Worm (Caenorhabditis elegans) whole organism, late embryonic: ENCODE data around the gene srz-79.
A peak's percentile ranks its signal among the peaks of the same experiment; 100 is the strongest.

Experiments
- K02D7.2 ChIP-seq: sonication (generic microtip); optimal IDR thresholded peaks from 2 replicates; lab custom pipeline; 2017; ENCODE audit warnings: mild to moderate bottlenecking, missing genetic modification characterization, missing compliant biosample characterization
- T23F11.4 ChIP-seq: fragments of 200-800 bp; sonication (Bioruptor generic); optimal IDR thresholded peaks from 2 replicates; lab custom pipeline; 2018; ENCODE audit warnings: mild to moderate bottlenecking, missing genetic modification characterization, missing compliant biosample characterization
- Y22D7AL.16 ChIP-seq: sonication (generic microtip); optimal IDR thresholded peaks from 2 replicates; lab custom pipeline; 2016; ENCODE audit warnings: missing genetic modification characterization, missing compliant biosample characterization
- ama-1 ChIP-seq: fragments of 150-350 bp; optimal IDR thresholded peaks from 2 replicates; lab custom pipeline; 2014
- ceh-14 ChIP-seq: sonication (generic microtip); optimal IDR thresholded peaks from 2 replicates; lab custom pipeline; 2016; ENCODE audit warnings: missing genotype, missing genetic modification characterization, missing compliant biosample characterization
- ceh-18 ChIP-seq: sonication (generic microtip); optimal IDR thresholded peaks from 2 replicates; lab custom pipeline; 2016; ENCODE audit warnings: missing genetic modification characterization, missing compliant biosample characterization
- ceh-31 ChIP-seq: sonication (generic microtip); optimal IDR thresholded peaks from 2 replicates; lab custom pipeline; 2016; ENCODE audit warnings: missing genetic modification characterization, missing compliant biosample characterization
- ceh-34 ChIP-seq: sonication (generic microtip); optimal IDR thresholded peaks from 2 replicates; lab custom pipeline; 2016; ENCODE audit warnings: mild to moderate bottlenecking, missing genetic modification characterization, missing compliant biosample characterization
- ceh-45 ChIP-seq: fragments of 200-800 bp; sonication (Bioruptor generic); IDR thresholded peaks from 2 replicates; pipeline ENCODE4 v1.3.6; 2022; ENCODE audit warnings: missing genetic modification reagents, missing genetic modification characterization, missing compliant biosample characterization
- che-1 ChIP-seq: sonication (generic microtip); optimal IDR thresholded peaks from 2 replicates; lab custom pipeline; 2016; ENCODE audit warnings: mild to moderate bottlenecking, missing genetic modification characterization, missing compliant biosample characterization
- dmd-4 ChIP-seq: sonication (generic microtip); optimal IDR thresholded peaks from 2 replicates; lab custom pipeline; 2016; ENCODE audit warnings: borderline replicate concordance, missing genetic modification characterization, missing compliant biosample characterization
- dve-1 ChIP-seq: sonication (generic microtip); optimal IDR thresholded peaks from 2 replicates; lab custom pipeline; 2017; ENCODE audit warnings: antibody characterized with exemption, mild to moderate bottlenecking, missing genetic modification characterization, missing compliant biosample characterization
- elt-2 ChIP-seq: sonication (generic microtip); optimal IDR thresholded peaks from 2 replicates; lab custom pipeline; 2016; ENCODE audit warnings: missing genetic modification reagents, missing genetic modification characterization, missing compliant biosample characterization
- ets-4 ChIP-seq: sonication (generic microtip); optimal IDR thresholded peaks from 2 replicates; lab custom pipeline; 2016; ENCODE audit warnings: missing genetic modification characterization, missing compliant biosample characterization
- fax-1 ChIP-seq: sonication (generic microtip); optimal IDR thresholded peaks from 2 replicates; lab custom pipeline; 2016; ENCODE audit warnings: missing genotype, missing genetic modification characterization, missing compliant biosample characterization
- fkh-10 ChIP-seq: fragments of 150-350 bp; optimal IDR thresholded peaks from 2 replicates; lab custom pipeline; 2014; ENCODE audit warnings: missing biosample characterization, missing genetic modification reagents, missing genetic modification characterization
- hlh-30 ChIP-seq: sonication (generic microtip); optimal IDR thresholded peaks from 2 replicates; lab custom pipeline; 2017; ENCODE audit warnings: antibody characterized with exemption, missing genetic modification characterization, missing compliant biosample characterization; ENCODE audit not compliant: insufficient read depth
- hlh-6 ChIP-seq: sonication (generic microtip); optimal IDR thresholded peaks from 2 replicates; lab custom pipeline; 2016; ENCODE audit warnings: missing genotype, missing genetic modification characterization, missing compliant biosample characterization
- lin-11 ChIP-seq: fragments of 200-800 bp; sonication (Bioruptor generic); optimal IDR thresholded peaks from 2 replicates; lab custom pipeline; 2018; ENCODE audit warnings: mild to moderate bottlenecking, missing genetic modification characterization, missing compliant biosample characterization
- mec-3 ChIP-seq: sonication (generic microtip); optimal IDR thresholded peaks from 2 replicates; lab custom pipeline; 2016; ENCODE audit warnings: borderline replicate concordance, missing genetic modification characterization, missing compliant biosample characterization
- nfya-1 ChIP-seq: sonication (generic microtip); optimal IDR thresholded peaks from 2 replicates; lab custom pipeline; 2017; ENCODE audit warnings: missing genetic modification characterization, mild to moderate bottlenecking, missing compliant biosample characterization, antibody characterized with exemption, moderate library complexity
- npax-4 ChIP-seq: sonication (generic microtip); optimal IDR thresholded peaks from 2 replicates; lab custom pipeline; 2016; ENCODE audit warnings: missing genetic modification characterization, missing compliant biosample characterization
- pha-2 ChIP-seq: sonication (generic microtip); optimal IDR thresholded peaks from 2 replicates; lab custom pipeline; 2017; ENCODE audit warnings: mild to moderate bottlenecking, missing genetic modification characterization, missing compliant biosample characterization
- pqm-1 ChIP-seq: sonication (generic microtip); optimal IDR thresholded peaks from 2 replicates; lab custom pipeline; 2016; ENCODE audit warnings: missing genetic modification characterization, missing compliant biosample characterization
- ref-2 ChIP-seq: sonication (generic microtip); optimal IDR thresholded peaks from 2 replicates; lab custom pipeline; 2016; ENCODE audit warnings: missing genetic modification characterization, missing compliant biosample characterization
- rnt-1 ChIP-seq: sonication (generic microtip); optimal IDR thresholded peaks from 2 replicates; lab custom pipeline; 2016; ENCODE audit warnings: missing genetic modification characterization, missing compliant biosample characterization
- sox-2 ChIP-seq: fragments of 200-800 bp; sonication (Bioruptor generic); IDR thresholded peaks from 2 replicates; pipeline ENCODE4 v1.3.6; 2022; ENCODE audit warnings: missing genetic modification reagents, missing genetic modification characterization, missing compliant biosample characterization
- tbx-2 ChIP-seq: sonication (generic microtip); optimal IDR thresholded peaks from 2 replicates; lab custom pipeline; 2016; ENCODE audit warnings: missing genetic modification characterization, missing compliant biosample characterization
- tbx-7 ChIP-seq: sonication (generic microtip); optimal IDR thresholded peaks from 2 replicates; lab custom pipeline; 2016; ENCODE audit warnings: missing genotype, missing genetic modification characterization, missing compliant biosample characterization
- ttx-3 ChIP-seq: sonication (generic microtip); optimal IDR thresholded peaks from 2 replicates; lab custom pipeline; 2016; ENCODE audit warnings: missing genetic modification reagents, missing genetic modification characterization, missing compliant biosample characterization
- unc-86 ChIP-seq: sonication (generic microtip); optimal IDR thresholded peaks from 2 replicates; lab custom pipeline; 2016; ENCODE audit warnings: missing genetic modification characterization, missing compliant biosample characterization
- ztf-16 ChIP-seq: sonication (generic microtip); optimal IDR thresholded peaks from 2 replicates; lab custom pipeline; 2017; ENCODE audit warnings: missing genetic modification characterization, missing compliant biosample characterization

Gene srz-79

DNA sequence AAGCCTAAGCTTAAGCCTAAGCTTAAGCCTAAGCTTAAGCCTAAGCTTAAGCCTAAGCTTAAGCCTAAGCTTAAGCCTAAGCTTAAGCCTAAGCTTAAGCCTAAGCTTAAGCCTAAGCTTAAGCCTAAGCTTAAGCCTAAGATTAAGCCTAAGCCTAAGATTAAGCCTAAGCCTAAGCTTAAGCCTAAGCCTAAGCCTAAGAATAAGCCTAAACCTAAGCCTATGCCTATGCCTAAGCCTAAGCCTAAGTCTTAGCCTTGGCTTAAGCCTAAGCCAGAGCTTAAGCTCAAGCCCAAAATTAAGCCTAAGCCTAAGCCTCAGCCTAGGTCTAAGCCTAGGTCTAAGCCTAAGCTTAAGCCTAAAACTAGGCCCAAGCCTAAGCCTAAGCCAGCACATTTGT, 38.0 kb upstream of the srz-79 start:
- TF ChIP-seq dve-1 (tag; lab: Kevin White, UChicago) = peak; percentile 100

DNA sequence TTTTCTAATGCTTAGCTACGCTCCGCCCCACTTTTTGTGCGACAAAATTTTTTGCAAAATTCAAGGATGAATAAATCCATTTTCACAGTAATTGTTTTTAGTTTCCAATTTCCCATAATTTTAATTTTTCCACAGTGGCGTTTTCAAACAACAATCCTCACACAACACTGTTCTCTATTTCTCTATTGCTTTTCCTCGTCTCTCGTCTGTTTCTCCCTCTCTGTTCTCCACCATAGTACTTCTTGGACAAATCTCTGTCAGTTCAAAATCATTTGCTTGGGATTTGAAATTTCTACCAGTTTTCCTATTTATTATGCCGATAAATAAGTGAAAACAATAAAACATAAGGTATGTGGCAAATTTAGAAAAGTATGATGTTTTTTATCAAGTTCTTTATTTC, 30.2 kb upstream of the srz-79 start, which contains the start of gene F58E2.4:
TSS of gene F58E2.4 (plus strand) at position 134 of the 400 bp plus-strand sequence.
- TF ChIP-seq dmd-4 (tag; lab: Kevin White, UChicago) (no peak), ceh-34 (no peak), T23F11.4 (GFP tag; lab: Kevin White, UChicago) (no peak)

DNA sequence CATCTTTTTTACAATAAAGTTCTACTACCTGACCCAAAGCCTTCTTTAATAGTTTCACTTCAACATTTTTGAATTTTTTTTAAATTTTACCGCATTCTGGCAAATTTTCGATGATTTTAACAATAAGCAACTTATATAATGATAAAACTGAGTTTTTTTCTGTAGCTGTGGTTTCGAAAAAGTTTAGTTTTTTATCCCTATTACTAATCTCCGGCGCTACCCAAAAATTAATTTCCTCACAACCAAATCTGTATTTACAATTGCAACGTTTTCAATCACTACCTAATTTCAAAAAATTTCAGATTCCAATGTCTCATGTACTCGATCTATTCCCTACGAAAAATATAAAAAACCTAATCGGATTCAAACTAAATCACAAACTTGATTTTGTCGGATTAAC, 26.3 kb upstream of the srz-79 start, which contains the start of gene F58E2.3:
TSS of gene F58E2.3 (plus strand) at position 301 of the 400 bp plus-strand sequence.
- TF ChIP-seq lin-11 (tag; lab: Kevin White, UChicago) = no peak
- no peak for TF ChIP-seq dmd-4 (tag; lab: Kevin White, UChicago)
- TF ChIP-seq fax-1 (tag; lab: Kevin White, UChicago) = no peak
- TF ChIP-seq ceh-14 = no peak
- no peak for TF ChIP-seq hlh-6
- no peak for TF ChIP-seq fkh-10 (GFP tag; lab: Kevin White, UChicago)
- no peak for TF ChIP-seq sox-2 (GFP tag; lab: Robert Waterston, UW)
- no peak for TF ChIP-seq ref-2 (tag; lab: Kevin White, UChicago)
- no peak for TF ChIP-seq rnt-1 (tag; lab: Kevin White, UChicago)
- TF ChIP-seq tbx-7 (tag; lab: Kevin White, UChicago) = no peak
- TF ChIP-seq ceh-18 (tag; lab: Kevin White, UChicago) = no peak
- TF ChIP-seq pqm-1 (tag; lab: Kevin White, UChicago) = no peak

DNA sequence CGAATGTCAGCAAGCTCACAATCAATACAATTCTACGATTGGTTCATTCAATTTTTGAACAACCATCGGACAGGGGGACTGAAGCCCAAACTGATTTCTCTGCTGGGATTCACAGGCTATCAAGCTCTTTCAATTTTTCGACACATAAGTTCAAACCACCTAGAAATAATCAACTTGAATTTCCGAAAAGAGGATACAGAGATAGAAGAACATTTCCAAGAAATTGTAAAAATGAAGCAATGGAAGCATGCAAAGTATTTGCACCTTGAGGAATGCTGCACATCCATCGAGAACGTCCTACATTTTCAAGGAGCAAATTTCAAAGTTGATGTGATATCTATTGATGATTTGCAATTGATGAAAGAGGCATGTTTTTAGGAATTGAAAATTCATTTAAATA, 25.7 kb upstream of the srz-79 start:
- TF ChIP-seq ceh-31 (tag; lab: Kevin White, UChicago) (no peak), pha-2 (tag; lab: Kevin White, UChicago) (no peak), tbx-2 (tag; lab: Kevin White, UChicago) (no peak), ets-4 (tag; lab: Kevin White, UChicago) (no peak), ttx-3 (tag; lab: Kevin White, UChicago) (no peak), ceh-18 (tag; lab: Kevin White, UChicago) (no peak), rnt-1 (tag; lab: Kevin White, UChicago) (no peak), unc-86 (tag; lab: Kevin White, UChicago) (no peak), che-1 (tag; lab: Kevin White, UChicago) (no peak), K02D7.2 (tag; lab: Kevin White, UChicago) (no peak), hlh-30 (tag; lab: Kevin White, UChicago) (no peak), elt-2 (tag; lab: Kevin White, UChicago) (no peak), npax-4 (tag; lab: Kevin White, UChicago) (no peak), ceh-45 (GFP tag; lab: Robert Waterston, UW) (no peak), ama-1 (lab: Kevin White, UChicago) (no peak)

DNA sequence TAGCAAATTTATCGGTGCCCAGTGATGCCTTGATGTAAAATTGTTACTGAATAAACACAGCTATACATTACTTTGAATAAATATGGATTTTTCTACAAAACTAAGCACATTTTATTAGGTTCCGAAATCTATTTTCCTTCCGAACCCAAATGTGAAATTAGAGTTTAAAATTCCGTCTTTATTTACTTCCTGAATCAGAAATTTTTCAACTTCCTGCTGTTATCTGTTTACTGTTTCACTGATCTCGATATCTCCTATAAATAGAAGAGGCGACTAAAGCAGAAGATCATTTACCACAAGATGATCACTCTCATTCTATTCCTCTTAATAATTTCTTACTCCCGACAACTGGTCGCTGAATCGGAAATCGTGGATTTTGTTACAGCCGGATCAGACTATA, 23.7 kb upstream of the srz-79 start, which contains the start of gene F58E2.2:
TSS of gene F58E2.2 (plus strand) at position 301 of the 400 bp plus-strand sequence.
- TF ChIP-seq T23F11.4 (GFP tag; lab: Kevin White, UChicago) = no peak
- no peak for TF ChIP-seq dmd-4 (tag; lab: Kevin White, UChicago)
- no peak for TF ChIP-seq nfya-1

DNA sequence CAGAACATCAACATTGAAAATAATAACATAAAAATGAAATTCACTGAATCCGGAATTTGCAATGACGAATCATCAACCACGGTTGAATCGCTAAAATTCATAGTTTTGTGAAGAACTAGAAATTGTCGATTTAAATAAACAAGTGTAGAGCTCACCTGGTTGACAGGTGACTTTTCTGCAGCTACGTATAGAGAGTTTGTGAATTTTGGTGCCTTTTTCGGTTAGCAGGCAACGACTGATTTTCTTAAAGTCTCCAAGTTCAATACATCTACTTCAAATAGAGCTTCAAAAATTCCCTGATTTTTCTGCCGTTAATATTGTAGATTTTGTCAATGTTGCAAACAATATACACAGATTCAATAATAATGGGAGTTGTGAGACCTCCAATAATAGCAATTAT, 16.3 kb upstream of the srz-79 start, which contains the start of gene srz-69:
TSS of gene srz-69 (minus strand) at position 101 of the 400 bp plus-strand sequence.
- no peak for TF ChIP-seq dmd-4 (tag; lab: Kevin White, UChicago)

DNA sequence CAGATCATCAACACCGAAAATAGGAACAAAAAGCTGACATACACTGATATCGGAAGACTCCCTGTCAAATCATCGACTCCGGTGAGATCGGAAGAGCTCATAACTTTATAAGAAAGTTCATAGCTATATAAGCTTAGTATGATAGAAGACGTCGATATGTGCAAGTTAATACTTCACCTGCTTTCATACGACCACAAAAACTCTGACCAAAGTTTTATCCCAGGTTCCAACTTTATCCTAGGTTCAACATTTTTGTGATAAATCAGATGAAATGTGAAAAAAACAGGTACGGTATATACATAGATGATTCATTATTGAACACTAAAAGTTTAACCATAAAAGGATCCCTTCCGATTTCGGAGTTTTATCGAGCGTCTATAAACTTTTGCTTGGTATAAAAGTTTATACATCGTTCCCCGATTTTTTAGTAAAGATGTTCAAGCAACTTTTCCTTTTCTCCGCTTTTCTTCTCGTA, 14.5 kb upstream of the srz-79 start, which contains the start of the genes srz-70 and C09G12.5:
TSS of gene srz-70 (minus strand) at position 101 of the 475 bp plus-strand sequence.
TSS of gene C09G12.5 (plus strand) at position 425 of the 475 bp plus-strand sequence.
- TF ChIP-seq ceh-45 (GFP tag; lab: Robert Waterston, UW) (no peak), ceh-34 (no peak), ceh-18 (tag; lab: Kevin White, UChicago) (no peak), mec-3 (tag; lab: Kevin White, UChicago) (no peak), T23F11.4 (GFP tag; lab: Kevin White, UChicago) (no peak), Y22D7AL.16 (tag; lab: Kevin White, UChicago) (no peak), hlh-6 (no peak), dve-1 (tag; lab: Kevin White, UChicago) (no peak), fax-1 (tag; lab: Kevin White, UChicago) (no peak), ztf-16 (tag; lab: Kevin White, UChicago) (no peak), ama-1 (lab: Kevin White, UChicago) (no peak)
